Worm (Caenorhabditis elegans) whole organism, late embryonic: ENCODE data around the gene dnj-16.

Experiments
- ama-1 ChIP-seq: fragments of 150-350 bp; optimal IDR thresholded peaks from 2 replicates; lab custom pipeline; 2014
- ceh-45 ChIP-seq: fragments of 200-800 bp; sonication (Bioruptor generic); IDR thresholded peaks from 2 replicates; pipeline ENCODE4 v1.3.6; 2022; ENCODE audit warnings: missing genetic modification reagents, missing genetic modification characterization, missing compliant biosample characterization
- pax-1 ChIP-seq: fragments of 150-350 bp; optimal IDR thresholded peaks from 2 replicates; lab custom pipeline; 2014; ENCODE audit warnings: missing biosample characterization, missing genetic modification characterization
- pha-2 ChIP-seq: sonication (generic microtip); optimal IDR thresholded peaks from 2 replicates; lab custom pipeline; 2017; ENCODE audit warnings: mild to moderate bottlenecking, missing genetic modification characterization, missing compliant biosample characterization
- unc-55 ChIP-seq: sonication (generic microtip); optimal IDR thresholded peaks from 2 replicates; lab custom pipeline; 2017; ENCODE audit warnings: missing biosample characterization, missing genetic modification reagents, missing genetic modification characterization

- TF ChIP-seq ama-1 (no peak), ceh-45 (GFP tag; lab: Robert Waterston, UW) (no peak), pha-2 (tag; lab: Kevin White, UChicago) (no peak), unc-55 (GFP tag; lab: Kevin White, UChicago) (no peak), pax-1 (no peak)
Measured at ce11 chrIII:4164071-4164470, 26.9 kb upstream of the dnj-16 start, which contains the start of gene C16C10.8.
